Fruit fly (Drosophila melanogaster) whole organism, embryonic: Measurements from ENCODE around the gene hll.
A peak's percentile ranks its signal among the peaks of the same experiment; 100 is the strongest.

Experiments
- Atf3 ChIP-seq: fragments of 200-800 bp; sonication (Bioruptor generic); optimal IDR thresholded peaks from 3 replicates; lab custom pipeline; 2016; ENCODE audit warnings: missing biosample characterization, missing genetic modification characterization
- B-H2 ChIP-seq: fragments of 200-800 bp; sonication (Bioruptor generic); optimal IDR thresholded peaks from 2 replicates; lab custom pipeline; 2018; ENCODE audit warnings: missing biosample characterization, mild to moderate bottlenecking, missing genetic modification characterization
- Bteb2 ChIP-seq: fragments of 200-800 bp; sonication (Bioruptor generic); optimal IDR thresholded peaks from 2 replicates; lab custom pipeline; 2016; ENCODE audit warnings: missing biosample characterization, missing genetic modification characterization
- CG10543 ChIP-seq: fragments of 200-800 bp; sonication (Bioruptor generic); optimal IDR thresholded peaks from 3 replicates; lab custom pipeline; 2017; ENCODE audit warnings: missing biosample characterization, mild to moderate bottlenecking, missing genetic modification characterization, moderate library complexity
- CG11456 ChIP-seq: fragments of 200-800 bp; sonication (Bioruptor generic); IDR thresholded peaks from 3 replicates; pipeline ENCODE4 v1.3.6; 2022; ENCODE audit warnings: missing biosample characterization, missing genetic modification characterization
- CG12659 ChIP-seq: fragments of 200-800 bp; sonication (Bioruptor generic); optimal IDR thresholded peaks from 3 replicates; lab custom pipeline; 2017; ENCODE audit warnings: mild to moderate bottlenecking, missing biosample characterization, missing genetic modification reagents, missing genetic modification characterization
- CG13123 ChIP-seq: fragments of 200-800 bp; sonication (Bioruptor generic); optimal IDR thresholded peaks from 2 replicates; lab custom pipeline; 2016; ENCODE audit warnings: missing biosample characterization, missing genetic modification characterization
- CG15514 ChIP-seq: fragments of 200-800 bp; sonication (Bioruptor generic); optimal IDR thresholded peaks from 3 replicates; lab custom pipeline; 2017; ENCODE audit warnings: missing biosample characterization, missing genetic modification characterization, mild to moderate bottlenecking, moderate library complexity, missing genetic modification reagents
- CG17359 ChIP-seq: fragments of 200-800 bp; sonication (Bioruptor generic); optimal IDR thresholded peaks from 3 replicates; lab custom pipeline; 2018; ENCODE audit warnings: missing biosample characterization, mild to moderate bottlenecking, missing genetic modification characterization, moderate library complexity
- CG18262 ChIP-seq: fragments of 200-800 bp; optimal IDR thresholded peaks from 3 replicates; lab custom pipeline; 2019; ENCODE audit warnings: missing biosample characterization, mild to moderate bottlenecking, missing genetic modification characterization, moderate library complexity
- CG2678 ChIP-seq: fragments of 200-800 bp; sonication (Bioruptor generic); optimal IDR thresholded peaks from 3 replicates; lab custom pipeline; 2019; ENCODE audit warnings: missing biosample characterization, mild to moderate bottlenecking, missing genetic modification characterization, moderate library complexity
- CG30431 ChIP-seq: fragments of 200-800 bp; sonication (Bioruptor generic); optimal IDR thresholded peaks from 2 replicates; lab custom pipeline; 2017; ENCODE audit warnings: missing biosample characterization, missing genetic modification characterization
- CG32532 ChIP-seq: fragments of 200-800 bp; sonication (Bioruptor generic); IDR thresholded peaks from 2 replicates; pipeline ENCODE4 v1.3.6; 2022; ENCODE audit warnings: missing biosample characterization, missing genetic modification characterization
- CG32767 ChIP-seq: fragments of 200-800 bp; sonication (Bioruptor generic); IDR thresholded peaks from 2 replicates; pipeline ENCODE4 v1.3.6; 2022; ENCODE audit warnings: missing biosample characterization, missing genetic modification characterization
- CG34376 ChIP-seq: fragments of 200-800 bp; sonication (Bioruptor generic); optimal IDR thresholded peaks from 2 replicates; lab custom pipeline; 2018; ENCODE audit warnings: missing biosample characterization, mild to moderate bottlenecking, missing genetic modification characterization
- CG34422 ChIP-seq: fragments of 200-800 bp; sonication (Bioruptor generic); IDR thresholded peaks from 3 replicates; pipeline ENCODE4 v1.3.6; 2022; ENCODE audit warnings: missing biosample characterization, missing genetic modification characterization
- CG5180 ChIP-seq: fragments of 200-800 bp; sonication (Bioruptor generic); optimal IDR thresholded peaks from 3 replicates; lab custom pipeline; 2017; ENCODE audit warnings: missing biosample characterization, missing genetic modification characterization, mild to moderate bottlenecking, moderate library complexity, missing genetic modification reagents
- CG6175 ChIP-seq: fragments of 200-800 bp; sonication (Bioruptor generic); IDR thresholded peaks from 3 replicates; pipeline ENCODE4 v1.3.6; 2022; ENCODE audit warnings: missing biosample characterization, missing genetic modification characterization
- CG9876 ChIP-seq: fragments of 200-800 bp; sonication (Bioruptor generic); optimal IDR thresholded peaks from 2 replicates; lab custom pipeline; 2016; ENCODE audit warnings: missing biosample characterization, missing genetic modification characterization
- Dbx ChIP-seq: fragments of 200-800 bp; sonication (Bioruptor generic); IDR thresholded peaks from 3 replicates; pipeline ENCODE4 v1.3.6; 2022; ENCODE audit warnings: missing biosample characterization, missing genetic modification characterization
- Deaf1 ChIP-seq: fragments of 200-800 bp; optimal IDR thresholded peaks from 3 replicates; lab custom pipeline; 2019; ENCODE audit warnings: missing biosample characterization, mild to moderate bottlenecking, missing genetic modification characterization, moderate library complexity
- Dfd ChIP-seq, 2 experiments: fragments of >200 bp; optimal IDR thresholded peaks; 2 replicates each; lab custom pipeline; 2017; ENCODE audit warnings: missing biosample characterization in 2 of 2, missing genetic modification characterization in 2 of 2
- Hmr ChIP-seq: fragments of 200-800 bp; sonication (Bioruptor generic); optimal IDR thresholded peaks from 3 replicates; lab custom pipeline; 2017; ENCODE audit warnings: mild to moderate bottlenecking, missing biosample characterization, missing genetic modification reagents, missing genetic modification characterization
- Med ChIP-seq: fragments of 200-800 bp; sonication (Bioruptor generic); peaks from one replicate; lab custom pipeline; 2016; ENCODE audit warnings: missing biosample characterization, missing genetic modification characterization, mild to moderate bottlenecking, inconsistent platforms, moderate library complexity
- Nf-YC ChIP-seq: fragments of 200-800 bp; optimal IDR thresholded peaks from 3 replicates; lab custom pipeline; 2019; ENCODE audit warnings: missing biosample characterization, mild to moderate bottlenecking, missing genetic modification characterization, moderate library complexity
- Sry-δ ChIP-seq: fragments of 200-800 bp; sonication (Bioruptor generic); optimal IDR thresholded peaks from 2 replicates; lab custom pipeline; 2016; ENCODE audit warnings: missing biosample characterization, missing genetic modification characterization
- Xrp1 ChIP-seq: fragments of 200-800 bp; sonication (Bioruptor generic); IDR thresholded peaks from 2 replicates; pipeline ENCODE4 v1.3.6; 2022; ENCODE audit warnings: missing biosample characterization, missing genetic modification characterization
- ato ChIP-seq: fragments of 200-800 bp; sonication (Bioruptor generic); IDR thresholded peaks from 2 replicates; pipeline ENCODE4 v1.3.6; 2022; ENCODE audit warnings: missing biosample characterization, missing genetic modification characterization; ENCODE audit not compliant: partially characterized antibody
- bbx ChIP-seq: fragments of 200-800 bp; sonication (Bioruptor generic); IDR thresholded peaks from 2 replicates; pipeline ENCODE4 v1.3.6; 2022; ENCODE audit warnings: missing biosample characterization, missing genetic modification characterization; ENCODE audit not compliant: partially characterized antibody
- caup ChIP-seq: fragments of 200-800 bp; sonication (Bioruptor generic); optimal IDR thresholded peaks from 3 replicates; lab custom pipeline; 2017; ENCODE audit warnings: missing biosample characterization, mild to moderate bottlenecking, missing genetic modification characterization, moderate library complexity; ENCODE audit not compliant: severe bottlenecking
- crp ChIP-seq, 2 experiments: fragments of 200-800 bp; sonication (Bioruptor generic); optimal IDR thresholded peaks; 2 replicates in 1 of 2; 3 replicates in 1 of 2; lab custom pipeline; 2017; ENCODE audit warnings: missing biosample characterization in 2 of 2, missing genetic modification characterization in 2 of 2, mild to moderate bottlenecking in 1 of 2, moderate library complexity in 1 of 2
- dmrt11E ChIP-seq: fragments of 200-800 bp; sonication (Bioruptor generic); optimal IDR thresholded peaks from 3 replicates; lab custom pipeline; 2018; ENCODE audit warnings: missing biosample characterization, mild to moderate bottlenecking, missing genetic modification characterization, moderate library complexity
- gcm2 ChIP-seq: fragments of 200-800 bp; sonication (Bioruptor generic); optimal IDR thresholded peaks from 2 replicates; lab custom pipeline; 2016; ENCODE audit warnings: missing biosample characterization, missing genetic modification characterization
- her ChIP-seq: fragments of 200-800 bp; sonication (Bioruptor generic); optimal IDR thresholded peaks from 2 replicates; lab custom pipeline; 2016; ENCODE audit warnings: missing biosample characterization, missing genetic modification characterization
- mirr ChIP-seq: fragments of 200-800 bp; sonication (Bioruptor generic); optimal IDR thresholded peaks from 3 replicates; lab custom pipeline; 2018; ENCODE audit warnings: missing biosample characterization, mild to moderate bottlenecking, missing genetic modification characterization
- pfk ChIP-seq: fragments of 200-800 bp; sonication (Bioruptor generic); optimal IDR thresholded peaks from 2 replicates; lab custom pipeline; 2018; ENCODE audit warnings: missing biosample characterization, mild to moderate bottlenecking, missing genetic modification characterization, moderate library complexity
- rib ChIP-seq: fragments of 200-800 bp; sonication (Bioruptor generic); IDR thresholded peaks from 2 replicates; pipeline ENCODE4 v1.3.6; 2022; ENCODE audit warnings: missing biosample characterization, missing genetic modification characterization
- sna ChIP-seq: fragments of 200-800 bp; sonication (Bioruptor generic); IDR thresholded peaks from 2 replicates; pipeline ENCODE4 v1.3.6; 2022; ENCODE audit warnings: missing biosample characterization, missing genetic modification characterization; ENCODE audit not compliant: partially characterized antibody
- stwl ChIP-seq: fragments of 200-800 bp; sonication (Bioruptor generic); optimal IDR thresholded peaks from 3 replicates; lab custom pipeline; 2018; ENCODE audit warnings: missing biosample characterization, mild to moderate bottlenecking, missing genetic modification characterization, moderate library complexity
- sug ChIP-seq: fragments of 200-800 bp; optimal IDR thresholded peaks from 2 replicates; lab custom pipeline; 2019; ENCODE audit warnings: missing biosample characterization, mild to moderate bottlenecking, missing genetic modification characterization, moderate library complexity
- tin ChIP-seq: fragments of 200-800 bp; sonication (Bioruptor generic); optimal IDR thresholded peaks from 3 replicates; lab custom pipeline; 2016; ENCODE audit warnings: missing biosample characterization, missing genetic modification characterization
- ttk ChIP-seq: fragments of 200-800 bp; sonication (Bioruptor generic); IDR thresholded peaks from 2 replicates; pipeline ENCODE4 v2.1.2; 2022; ENCODE audit warnings: missing biosample characterization, missing genetic modification characterization

Gene hll

DNA sequence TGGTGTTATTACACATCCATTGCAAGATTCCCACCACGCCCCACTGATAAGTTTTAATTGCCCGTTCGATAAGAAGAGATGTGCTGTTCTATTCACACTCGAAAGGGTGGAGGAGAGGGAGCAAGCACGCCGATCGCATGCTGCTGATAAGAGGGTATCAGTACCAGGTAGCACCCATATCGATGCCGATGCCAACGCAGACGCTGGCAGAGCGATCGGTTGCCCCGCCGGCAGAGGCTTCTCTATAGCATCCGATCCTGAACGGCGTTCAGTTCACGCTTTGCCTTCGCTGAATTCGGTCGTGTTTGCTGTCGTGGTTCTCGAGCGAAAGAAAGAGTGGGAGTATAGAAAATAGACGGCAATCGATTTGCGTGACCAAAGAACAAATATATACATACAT lies 13.3 kb upstream of the hll start (continued):
- peak; percentile 14 for TF ChIP-seq CG2678
- no peak for TF ChIP-seq CG32767 (GFP tag; lab: Robert Waterston, UW)
- TF ChIP-seq crp (GFP tag; optimal IDR thresholded peaks at IDR 0.05; lab: Kevin White, UChicago), result no peak
- TF ChIP-seq Deaf1 (tag; lab: Kevin White, UChicago), result peak; percentile 59
- TF ChIP-seq stwl (tag; lab: Kevin White, UChicago), result no peak
- TF ChIP-seq Dfd (GFP tag; optimal IDR thresholded peaks at IDR 0.05; lab: Kevin White, UChicago), result no peak
- TF ChIP-seq Atf3 (GFP tag; lab: Kevin White, UChicago), result no peak
- TF ChIP-seq tin, result no peak
- TF ChIP-seq Bteb2 (GFP tag; lab: Kevin White, UChicago), result no peak
- TF ChIP-seq sna, result no peak
- TF ChIP-seq Hmr (GFP tag; lab: Kevin White, UChicago), result peak; percentile 34
- peak; percentile 51 for TF ChIP-seq caup
- TF ChIP-seq sug (tag; lab: Kevin White, UChicago), result peak; percentile 91
- TF ChIP-seq CG34422 (GFP tag; lab: Robert Waterston, UW), result 0 out of 3 replicates have a peak, but pooled peaks have one; percentile 9
- TF ChIP-seq CG12659 (GFP tag; lab: Kevin White, UChicago), result no peak
- no peak for TF ChIP-seq Sry-δ
- TF ChIP-seq CG9876 (GFP tag; lab: Kevin White, UChicago), result peak; percentile 15
- TF ChIP-seq CG32532 (GFP tag; lab: Robert Waterston, UW), result 0 out of 2 replicates have a peak, but pooled peaks have one; percentile 20
- TF ChIP-seq CG5180 (GFP tag; lab: Kevin White, UChicago), result peak; percentile 23
- no peak for TF ChIP-seq CG13123 (GFP tag; lab: Kevin White, UChicago)
- peak; percentile 95 for TF ChIP-seq CG34376 (GFP tag; lab: Kevin White, UChicago)
- TF ChIP-seq CG6175 (GFP tag; lab: Robert Waterston, UW), result peak; percentile 55; the same call in 1 of the 3 replicates
- TF ChIP-seq Nf-YC, result no peak
- peak; percentile 17 for TF ChIP-seq B-H2 (GFP tag; lab: Kevin White, UChicago)
- 0 out of 3 replicates have a peak, but pooled peaks have one; percentile 53 for TF ChIP-seq CG11456
- TF ChIP-seq CG10543, result peak; percentile 73
- no peak for TF ChIP-seq CG17359
- no peak for TF ChIP-seq gcm2
- no peak for TF ChIP-seq pfk (GFP tag; lab: Kevin White, UChicago)
- no peak for TF ChIP-seq CG18262 (tag; lab: Kevin White, UChicago)
- TF ChIP-seq mirr, result peak; percentile 86
- TF ChIP-seq Med (GFP tag; lab: Kevin White, UChicago), result peak; percentile 62
- TF ChIP-seq her (GFP tag; lab: Kevin White, UChicago), result peak; percentile 19
- TF ChIP-seq ttk (GFP tag; lab: Robert Waterston, UW), result no peak
- TF ChIP-seq bbx (GFP tag; lab: Robert Waterston, UW), result no peak
- no peak for TF ChIP-seq CG30431 (GFP tag; lab: Kevin White, UChicago)
- no peak for TF ChIP-seq dmrt11E
- TF ChIP-seq ato (GFP tag; lab: Robert Waterston, UW), result no peak
- no peak for TF ChIP-seq Xrp1 (GFP tag; lab: Robert Waterston, UW)
- 0 out of 3 replicates have a peak, but pooled peaks have one; percentile 42 for TF ChIP-seq Dbx
- no peak for TF ChIP-seq CG15514
- peak; percentile 52; the same call in 1 of the 2 replicates for TF ChIP-seq rib (GFP tag; lab: Robert Waterston, UW)
